Worm (Caenorhabditis elegans): ENCODE data around the gene F46G10.1.

DNA sequence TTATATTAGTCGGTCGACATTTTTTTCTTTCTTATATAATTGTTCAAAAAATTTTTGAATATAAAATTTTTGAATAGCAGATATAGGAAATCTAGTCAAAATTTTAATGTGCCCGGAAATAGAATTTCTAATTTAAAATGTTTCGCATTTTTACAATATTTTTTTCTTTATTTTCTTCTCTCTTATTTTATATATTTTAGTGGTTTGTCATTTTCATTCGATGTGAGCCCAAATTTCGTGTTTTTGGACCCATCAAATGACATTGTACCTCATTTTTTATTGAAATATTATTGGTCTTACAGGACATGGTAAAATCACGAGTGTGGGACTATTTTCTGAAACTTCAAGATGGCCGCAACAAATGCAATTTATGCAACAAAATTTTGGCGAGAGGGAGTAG lies 49.4 kb downstream of the F46G10.1 start, which contains the start of gene K09A11.1:
- TF ChIP-seq lin-39 (tag; optimal IDR thresholded peaks at IDR 0.05) (no peak), lsy-12 (tag; optimal IDR thresholded peaks at IDR 0.05) (no peak), nhr-77 (tag; optimal IDR thresholded peaks at IDR 0.05) (no peak), sea-2 (GFP tag; optimal IDR thresholded peaks at IDR 0.05) (no peak), nhr-11 (tag; optimal IDR thresholded peaks at IDR 0.05) (no peak), egl-27 (tag; optimal IDR thresholded peaks at IDR 0.05) (no peak), fkh-10 (GFP tag; optimal IDR thresholded peaks at IDR 0.05) (no peak), snpc-4 (tag; optimal IDR thresholded peaks at IDR 0.05) (no peak), skn-1 (tag; optimal IDR thresholded peaks at IDR 0.05) (no peak)

All from whole organism, L3 larva.